Worm (Caenorhabditis elegans) whole organism, late embryonic: ENCODE results near the gene Y105C5B.20.

ENCODE experiments used
- C08G9.2 ChIP-seq: sonication (generic microtip); optimal IDR thresholded peaks from 2 replicates; lab custom pipeline; 2016; ENCODE audit warnings: mild to moderate bottlenecking, missing genetic modification characterization, moderate library complexity, missing compliant biosample characterization
- C38D4.7 ChIP-seq: fragments of 200-800 bp; sonication (Bioruptor generic); optimal IDR thresholded peaks from 2 replicates; lab custom pipeline; 2018; ENCODE audit warnings: mild to moderate bottlenecking, missing genetic modification characterization, moderate library complexity, missing compliant biosample characterization
- F13H6.1 ChIP-seq: sonication (generic microtip); optimal IDR thresholded peaks from 2 replicates; lab custom pipeline; 2016; ENCODE audit warnings: missing genetic modification characterization, missing compliant biosample characterization
- K09A11.1 ChIP-seq: sonication (generic microtip); optimal IDR thresholded peaks from 2 replicates; lab custom pipeline; 2017; ENCODE audit warnings: antibody characterized with exemption, mild to moderate bottlenecking, missing genetic modification characterization, missing compliant biosample characterization; ENCODE audit not compliant: insufficient read depth
- Y22D7AL.16 ChIP-seq: sonication (generic microtip); optimal IDR thresholded peaks from 2 replicates; lab custom pipeline; 2016; ENCODE audit warnings: missing genetic modification characterization, missing compliant biosample characterization
- ama-1 ChIP-seq: fragments of 150-350 bp; optimal IDR thresholded peaks from 2 replicates; lab custom pipeline; 2014
- ceh-18 ChIP-seq: sonication (generic microtip); optimal IDR thresholded peaks from 2 replicates; lab custom pipeline; 2016; ENCODE audit warnings: missing genetic modification characterization, missing compliant biosample characterization
- ceh-19 ChIP-seq: fragments of 200-800 bp; sonication (Bioruptor generic); optimal IDR thresholded peaks from 2 replicates; lab custom pipeline; 2018; ENCODE audit warnings: mild to moderate bottlenecking, missing genetic modification characterization, missing compliant biosample characterization
- ceh-2 ChIP-seq: sonication (generic microtip); optimal IDR thresholded peaks from 2 replicates; lab custom pipeline; 2016; ENCODE audit warnings: missing genotype, missing genetic modification characterization, missing compliant biosample characterization
- ceh-22 ChIP-seq: sonication (generic microtip); optimal IDR thresholded peaks from 2 replicates; lab custom pipeline; 2017; ENCODE audit warnings: missing biosample characterization, missing genetic modification characterization
- ceh-24 ChIP-seq: sonication (generic microtip); optimal IDR thresholded peaks from 2 replicates; lab custom pipeline; 2016; ENCODE audit warnings: mild to moderate bottlenecking, missing genetic modification characterization, missing compliant biosample characterization
- ceh-31 ChIP-seq: sonication (generic microtip); optimal IDR thresholded peaks from 2 replicates; lab custom pipeline; 2016; ENCODE audit warnings: missing genetic modification characterization, missing compliant biosample characterization
- ceh-45 ChIP-seq: fragments of 200-800 bp; sonication (Bioruptor generic); IDR thresholded peaks from 2 replicates; pipeline ENCODE4 v1.3.6; 2022; ENCODE audit warnings: missing genetic modification reagents, missing genetic modification characterization, missing compliant biosample characterization
- ceh-48 ChIP-seq: sonication (generic microtip); optimal IDR thresholded peaks from 2 replicates; lab custom pipeline; 2016; ENCODE audit warnings: missing genetic modification characterization, inconsistent platforms, missing compliant biosample characterization
- ceh-6 ChIP-seq: fragments of 200-800 bp; sonication (Bioruptor generic); optimal IDR thresholded peaks from 2 replicates; lab custom pipeline; 2018; ENCODE audit warnings: mild to moderate bottlenecking, missing genetic modification characterization, missing compliant biosample characterization
- ceh-9 ChIP-seq: sonication (generic microtip); optimal IDR thresholded peaks from 2 replicates; lab custom pipeline; 2016; ENCODE audit warnings: mild to moderate bottlenecking, missing genetic modification characterization, inconsistent platforms, missing compliant biosample characterization
- che-1 ChIP-seq: sonication (generic microtip); optimal IDR thresholded peaks from 2 replicates; lab custom pipeline; 2016; ENCODE audit warnings: mild to moderate bottlenecking, missing genetic modification characterization, missing compliant biosample characterization
- dmd-4 ChIP-seq: sonication (generic microtip); optimal IDR thresholded peaks from 2 replicates; lab custom pipeline; 2016; ENCODE audit warnings: borderline replicate concordance, missing genetic modification characterization, missing compliant biosample characterization
- elt-2 ChIP-seq: sonication (generic microtip); optimal IDR thresholded peaks from 2 replicates; lab custom pipeline; 2016; ENCODE audit warnings: missing genetic modification reagents, missing genetic modification characterization, missing compliant biosample characterization
- elt-4 ChIP-seq: sonication (generic microtip); optimal IDR thresholded peaks from 2 replicates; lab custom pipeline; 2016; ENCODE audit warnings: missing genetic modification characterization, missing compliant biosample characterization
- fax-1 ChIP-seq: sonication (generic microtip); optimal IDR thresholded peaks from 2 replicates; lab custom pipeline; 2016; ENCODE audit warnings: missing genotype, missing genetic modification characterization, missing compliant biosample characterization
- fkh-10 ChIP-seq: fragments of 150-350 bp; optimal IDR thresholded peaks from 2 replicates; lab custom pipeline; 2014; ENCODE audit warnings: missing biosample characterization, missing genetic modification reagents, missing genetic modification characterization
- fkh-6 ChIP-seq: sonication (generic microtip); optimal IDR thresholded peaks from 2 replicates; lab custom pipeline; 2016; ENCODE audit warnings: missing genetic modification characterization, missing compliant biosample characterization
- hlh-13 ChIP-seq: fragments of 200-800 bp; sonication (Bioruptor generic); optimal IDR thresholded peaks from 2 replicates; lab custom pipeline; 2018; ENCODE audit warnings: mild to moderate bottlenecking, missing genetic modification characterization, missing compliant biosample characterization
- lim-6 ChIP-seq: sonication (generic microtip); optimal IDR thresholded peaks from 2 replicates; lab custom pipeline; 2016; ENCODE audit warnings: missing genetic modification characterization, missing compliant biosample characterization
- nfya-1 ChIP-seq: sonication (generic microtip); optimal IDR thresholded peaks from 2 replicates; lab custom pipeline; 2017; ENCODE audit warnings: missing genetic modification characterization, mild to moderate bottlenecking, missing compliant biosample characterization, antibody characterized with exemption, moderate library complexity
- nhr-11 ChIP-seq: fragments of 150-350 bp; optimal IDR thresholded peaks from 2 replicates; lab custom pipeline; 2014; ENCODE audit warnings: missing biosample characterization, missing genetic modification characterization
- npax-4 ChIP-seq: sonication (generic microtip); optimal IDR thresholded peaks from 2 replicates; lab custom pipeline; 2016; ENCODE audit warnings: missing genetic modification characterization, missing compliant biosample characterization
- pag-3 ChIP-seq: sonication (generic microtip); optimal IDR thresholded peaks from 2 replicates; lab custom pipeline; 2016; ENCODE audit warnings: missing compliant biosample characterization, missing genetic modification characterization, borderline replicate concordance
- pat-9 ChIP-seq: fragments of 200-800 bp; sonication (Bioruptor generic); optimal IDR thresholded peaks from 2 replicates; lab custom pipeline; 2018; ENCODE audit warnings: mild to moderate bottlenecking, missing genetic modification characterization, moderate library complexity, missing compliant biosample characterization
- pha-2 ChIP-seq: sonication (generic microtip); optimal IDR thresholded peaks from 2 replicates; lab custom pipeline; 2017; ENCODE audit warnings: mild to moderate bottlenecking, missing genetic modification characterization, missing compliant biosample characterization
- pha-4 ChIP-seq: fragments of 150-350 bp; optimal IDR thresholded peaks from 2 replicates; lab custom pipeline; 2018; ENCODE audit warnings: missing biosample characterization, missing genetic modification reagents, missing genetic modification characterization
- pqm-1 ChIP-seq: sonication (generic microtip); optimal IDR thresholded peaks from 2 replicates; lab custom pipeline; 2016; ENCODE audit warnings: missing genetic modification characterization, missing compliant biosample characterization
- pros-1 ChIP-seq: fragments of 150-350 bp; optimal IDR thresholded peaks from 2 replicates; lab custom pipeline; 2014; ENCODE audit warnings: missing biosample characterization, missing genetic modification reagents, missing genetic modification characterization
- ref-2 ChIP-seq: sonication (generic microtip); optimal IDR thresholded peaks from 2 replicates; lab custom pipeline; 2016; ENCODE audit warnings: missing genetic modification characterization, missing compliant biosample characterization
- sdc-2 ChIP-seq: sonication (generic microtip); optimal IDR thresholded peaks from 2 replicates; lab custom pipeline; 2016; ENCODE audit warnings: missing genotype, missing genetic modification characterization, missing compliant biosample characterization
- sox-4 ChIP-seq: sonication (generic microtip); optimal IDR thresholded peaks from 2 replicates; lab custom pipeline; 2017; ENCODE audit warnings: mild to moderate bottlenecking, missing genetic modification characterization, inconsistent platforms, missing compliant biosample characterization
- syd-9 ChIP-seq: sonication (generic microtip); optimal IDR thresholded peaks from 2 replicates; lab custom pipeline; 2016; ENCODE audit warnings: mild to moderate bottlenecking, missing genetic modification characterization, moderate library complexity, missing compliant biosample characterization
- tbx-2 ChIP-seq: sonication (generic microtip); optimal IDR thresholded peaks from 2 replicates; lab custom pipeline; 2016; ENCODE audit warnings: missing genetic modification characterization, missing compliant biosample characterization
- unc-42 ChIP-seq: sonication (generic microtip); optimal IDR thresholded peaks from 2 replicates; lab custom pipeline; 2016; ENCODE audit warnings: missing genotype, missing genetic modification characterization, missing compliant biosample characterization
- zip-5 ChIP-seq: sonication (generic microtip); optimal IDR thresholded peaks from 2 replicates; lab custom pipeline; 2016; ENCODE audit warnings: missing genetic modification characterization, missing compliant biosample characterization

Gene Y105C5B.20

ce11 chrIV:15994505-15994904 lies at the start of gene Y105C5B.20:
Y105C5B.20 (minus strand) TSS chrIV:15994605.
- TF ChIP-seq hlh-13 (GFP tag; lab: Kevin White, UChicago), result no peak
- no peak for TF ChIP-seq ref-2 (tag; lab: Kevin White, UChicago)
- no peak for TF ChIP-seq ceh-22
- TF ChIP-seq nhr-11 (tag; lab: Kevin White, UChicago), result no peak
- no peak for TF ChIP-seq ceh-9 (tag; lab: Kevin White, UChicago)

ce11 chrIV:16041038-16041437 lies 46.6 kb upstream of the Y105C5B.20 start:
- TF ChIP-seq elt-2 (tag; lab: Kevin White, UChicago) (no peak), ama-1 (lab: Kevin White, UChicago) (no peak), sdc-2 (no peak), ceh-19 (no peak), syd-9 (no peak), pag-3 (tag; lab: Kevin White, UChicago) (no peak), sox-4 (tag; lab: Kevin White, UChicago) (no peak), ceh-31 (no peak), pha-4 (tag; lab: Kevin White, UChicago) (no peak), fkh-6 (tag; lab: Kevin White, UChicago) (no peak), zip-5 (no peak), ceh-6 (no peak), ceh-24 (tag; lab: Kevin White, UChicago) (no peak), ceh-22 (no peak), elt-4 (tag; lab: Kevin White, UChicago) (no peak), C38D4.7 (no peak), dmd-4 (tag; lab: Kevin White, UChicago) (no peak), F13H6.1 (tag; lab: Kevin White, UChicago) (no peak), ceh-48 (tag; lab: Kevin White, UChicago) (no peak)
- TF ChIP-seq, all 69 proteins: peak for 0

- TF ChIP-seq pha-2 (no peak), lim-6 (no peak), ceh-6 (no peak), ama-1 (lab: Kevin White, UChicago) (no peak), Y22D7AL.16 (tag; lab: Kevin White, UChicago) (no peak), zip-5 (no peak), pros-1 (tag; lab: Kevin White, UChicago) (no peak), K09A11.1 (no peak), C08G9.2 (tag; lab: Kevin White, UChicago) (no peak), pat-9 (no peak)
These were observed 43.6 kb upstream of the Y105C5B.20 start for ce11 chrIV:16038000-16038399.

ce11 chrIV:16036696-16037095 lies 42.3 kb upstream of the Y105C5B.20 start:
- TF ChIP-seq nfya-1, result peak; percentile 87
- TF ChIP-seq pqm-1 (tag; lab: Kevin White, UChicago), result no peak

- TF ChIP-seq tbx-2 (tag; lab: Kevin White, UChicago) (peak; percentile 5), ceh-18 (tag; lab: Kevin White, UChicago) (no peak), ceh-48 (tag; lab: Kevin White, UChicago) (no peak), elt-2 (tag; lab: Kevin White, UChicago) (no peak), ceh-24 (tag; lab: Kevin White, UChicago) (no peak), sdc-2 (no peak), nhr-11 (tag; lab: Kevin White, UChicago) (no peak)
These were observed 41.7 kb upstream of the Y105C5B.20 start for ce11 chrIV:16036057-16036456.

ce11 chrIV:16035109-16035508 lies 40.7 kb upstream of the Y105C5B.20 start:
- no peak for TF ChIP-seq C08G9.2 (tag; lab: Kevin White, UChicago)
- no peak for TF ChIP-seq ceh-2
- no peak for TF ChIP-seq fax-1 (tag; lab: Kevin White, UChicago)
- no peak for TF ChIP-seq npax-4 (tag; lab: Kevin White, UChicago)
- TF ChIP-seq pat-9, result no peak
- TF ChIP-seq zip-5, result no peak
- TF ChIP-seq ceh-45 (GFP tag; lab: Robert Waterston, UW), result no peak
- TF ChIP-seq unc-42, result no peak
- no peak for TF ChIP-seq ref-2 (tag; lab: Kevin White, UChicago)
- TF ChIP-seq syd-9, result no peak
- no peak for TF ChIP-seq che-1 (tag; lab: Kevin White, UChicago)
- no peak for TF ChIP-seq fkh-10 (GFP tag; lab: Kevin White, UChicago)
